Worm (Caenorhabditis elegans): ENCODE results near the gene F54D5.7.

DNA sequence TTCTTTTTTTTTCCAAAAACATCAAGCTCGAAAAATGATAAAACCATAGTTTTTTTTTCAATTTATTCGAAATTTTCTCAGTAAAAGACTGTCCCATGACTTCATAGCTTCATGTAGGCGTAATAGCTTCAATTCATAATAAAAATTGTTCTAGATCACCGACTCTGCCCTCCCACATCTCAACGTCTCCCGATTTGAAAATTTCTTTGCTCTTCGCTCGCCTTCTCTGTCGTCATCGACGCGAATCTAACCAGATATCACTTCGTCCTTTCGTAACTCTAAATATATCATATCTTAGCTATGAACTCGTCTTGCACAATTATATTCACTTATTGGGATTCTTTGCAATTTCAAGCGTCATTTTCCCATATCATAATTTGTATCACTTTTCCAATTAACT, 32.5 kb upstream of the F54D5.7 start, which contains the start of gene srh-44:
- TF ChIP-seq egl-44 (GFP tag; IDR thresholded peaks at IDR 0.05) = no peak
- TF ChIP-seq lin-26 (GFP tag; IDR thresholded peaks at IDR 0.05) = no peak
- TF ChIP-seq ztf-28 (GFP tag; IDR thresholded peaks at IDR 0.05) = no peak
